Worm (Caenorhabditis elegans) whole organism, mixed stage, embryonic: ENCODE measurements around the gene ceh-33.

Experiments used
- elt-1 ChIP-seq: sonication (generic microtip); optimal IDR thresholded peaks from 2 replicates; lab custom pipeline; 2017; ENCODE audit warnings: missing genetic modification characterization, mild to moderate bottlenecking, missing compliant biosample characterization, antibody characterized with exemption, moderate library complexity, borderline replicate concordance; ENCODE audit not compliant: insufficient read depth
- nhr-237 ChIP-seq: fragments of 150-350 bp; optimal IDR thresholded peaks from 2 replicates; lab custom pipeline; 2014; ENCODE audit warnings: missing biosample characterization, missing genetic modification characterization
- nhr-76 ChIP-seq: sonication (generic microtip); optimal IDR thresholded peaks from 2 replicates; lab custom pipeline; 2017; ENCODE audit warnings: missing biosample characterization, missing genetic modification characterization
- unc-39 ChIP-seq: fragments of 150-350 bp; optimal IDR thresholded peaks from 2 replicates; lab custom pipeline; 2014; ENCODE audit warnings: missing biosample characterization, missing genetic modification characterization

- no peak for TF ChIP-seq elt-1 (tag; lab: Kevin White, UChicago)
- TF ChIP-seq nhr-76: no peak
- TF ChIP-seq unc-39 (tag; lab: Kevin White, UChicago): no peak
- no peak for TF ChIP-seq nhr-237 (tag; lab: Kevin White, UChicago)
These were observed 35.8 kb downstream of the ceh-33 start for ce11 chrV:5288676-5289075.
